Worm (Caenorhabditis elegans) whole organism, L4/young adult: ENCODE measurements around the gene R144.6.

Source experiments
- dao-5 ChIP-seq: sonication (generic microtip); optimal IDR thresholded peaks from 2 replicates; lab custom pipeline; 2016; ENCODE audit warnings: missing genotype, missing genetic modification characterization, moderate library complexity, missing compliant biosample characterization
- him-1 ChIP-seq: sonication (generic microtip); optimal IDR thresholded peaks from 2 replicates; lab custom pipeline; 2016; ENCODE audit warnings: missing genotype, missing genetic modification reagents, missing genetic modification characterization, missing compliant biosample characterization

ce11 chrIII:5031375-5031836 lies 26.9 kb upstream of the R144.6 start:
- TF ChIP-seq him-1 (tag; lab: Kevin White, UChicago) (peak; percentile 81), dao-5 (tag; lab: Kevin White, UChicago) (peak; percentile 78)
